Worm (Caenorhabditis elegans) whole organism, L2 larva: ENCODE data around the gene C05D11.13.

Source experiments
- C34F6.9 ChIP-seq: fragments of 150-350 bp; optimal IDR thresholded peaks from 2 replicates; lab custom pipeline; 2014; ENCODE audit warnings: missing biosample characterization, missing genetic modification characterization
- F13H6.1 ChIP-seq: sonication (generic microtip); optimal IDR thresholded peaks from 2 replicates; lab custom pipeline; 2016; ENCODE audit warnings: missing genetic modification characterization, missing compliant biosample characterization
- R02D3.7 ChIP-seq: fragments of 150-350 bp; optimal IDR thresholded peaks from 2 replicates; lab custom pipeline; 2014; ENCODE audit warnings: missing biosample characterization, missing genetic modification characterization
- Y55F3AM.14 ChIP-seq: fragments of 200-800 bp; sonication (Bioruptor generic); optimal IDR thresholded peaks from 2 replicates; lab custom pipeline; 2018; ENCODE audit warnings: mild to moderate bottlenecking, missing genetic modification characterization, missing compliant biosample characterization
- ZK546.5 ChIP-seq: sonication (generic microtip); optimal IDR thresholded peaks from 2 replicates; lab custom pipeline; 2017; ENCODE audit warnings: missing biosample characterization, missing genetic modification characterization
- alr-1 ChIP-seq: fragments of 150-350 bp; optimal IDR thresholded peaks from 2 replicates; lab custom pipeline; 2014; ENCODE audit warnings: missing biosample characterization, missing genetic modification characterization
- ama-1 ChIP-seq: fragments of 150-350 bp; optimal IDR thresholded peaks from 2 replicates; lab custom pipeline; 2018; ENCODE audit warnings: inconsistent platforms
- blmp-1 ChIP-seq: sonication (generic microtip); optimal IDR thresholded peaks from 2 replicates; lab custom pipeline; 2017; ENCODE audit warnings: missing genetic modification characterization, mild to moderate bottlenecking, missing compliant biosample characterization, antibody characterized with exemption, moderate library complexity; ENCODE audit not compliant: insufficient read depth
- ceh-16 ChIP-seq: fragments of 150-350 bp; optimal IDR thresholded peaks from 2 replicates; lab custom pipeline; 2014; ENCODE audit warnings: missing biosample characterization, missing genetic modification characterization
- ceh-82 ChIP-seq: fragments of 150-350 bp; optimal IDR thresholded peaks from 2 replicates; lab custom pipeline; 2014; ENCODE audit warnings: missing biosample characterization, missing genetic modification characterization
- crh-2 ChIP-seq: sonication (generic microtip); optimal IDR thresholded peaks from 2 replicates; lab custom pipeline; 2017; ENCODE audit warnings: missing biosample characterization, missing genetic modification characterization
- dmd-4 ChIP-seq: sonication (generic microtip); optimal IDR thresholded peaks from 2 replicates; lab custom pipeline; 2017; ENCODE audit warnings: missing biosample characterization, missing genetic modification characterization
- egl-27 ChIP-seq: sonication (generic microtip); optimal IDR thresholded peaks from 3 replicates; lab custom pipeline; 2017; ENCODE audit warnings: missing biosample characterization, missing genetic modification reagents, missing genetic modification characterization
- elt-1 ChIP-seq: fragments of 150-350 bp; optimal IDR thresholded peaks from 2 replicates; lab custom pipeline; 2014; ENCODE audit warnings: missing biosample characterization, missing genetic modification characterization
- elt-3 ChIP-seq: sonication (generic microtip); optimal IDR thresholded peaks from 2 replicates; lab custom pipeline; 2017; ENCODE audit warnings: missing biosample characterization, missing genetic modification characterization
- fos-1 ChIP-seq: fragments of 150-350 bp; optimal IDR thresholded peaks from 2 replicates; lab custom pipeline; 2014; ENCODE audit warnings: missing biosample characterization, missing genetic modification characterization
- gmeb-1 ChIP-seq: fragments of 150-350 bp; optimal IDR thresholded peaks from 2 replicates; lab custom pipeline; 2014; ENCODE audit warnings: missing biosample characterization, missing genetic modification characterization
- lin-11 ChIP-seq: fragments of 150-350 bp; sonication (generic microtip); optimal IDR thresholded peaks from 2 replicates; lab custom pipeline; 2014; ENCODE audit warnings: missing biosample characterization, missing genetic modification characterization, inconsistent platforms, mixed read lengths
- lin-13 ChIP-seq: fragments of 150-350 bp; optimal IDR thresholded peaks from 2 replicates; lab custom pipeline; 2014; ENCODE audit warnings: missing biosample characterization, missing genetic modification reagents, missing genetic modification characterization
- lin-39 ChIP-seq: fragments of 150-350 bp; optimal IDR thresholded peaks from 2 replicates; lab custom pipeline; 2014; ENCODE audit warnings: missing biosample characterization, missing genetic modification reagents, missing genetic modification characterization
- lsy-2 ChIP-seq, 2 experiments: fragments of 150-350 bp in 1 of 2; sonication (generic microtip) in 1 of 2; optimal IDR thresholded peaks; 2 replicates each; lab custom pipeline; 2014 to 2017; ENCODE audit warnings: missing biosample characterization in 2 of 2, missing genetic modification characterization in 2 of 2
- mdl-1 ChIP-seq, 2 experiments: fragments of 150-350 bp in 1 of 2; sonication (generic microtip) in 1 of 2; optimal IDR thresholded peaks; 2 replicates each; lab custom pipeline; 2017; ENCODE audit warnings: missing biosample characterization in 2 of 2, missing genetic modification characterization in 2 of 2
- nhr-10 ChIP-seq: sonication (generic microtip); optimal IDR thresholded peaks from 2 replicates; lab custom pipeline; 2017; ENCODE audit warnings: missing biosample characterization, missing genetic modification characterization
- nhr-11 ChIP-seq: fragments of 150-350 bp; optimal IDR thresholded peaks from 2 replicates; lab custom pipeline; 2014; ENCODE audit warnings: missing biosample characterization, missing genetic modification characterization
- nhr-12 ChIP-seq: fragments of 150-350 bp; optimal IDR thresholded peaks from 2 replicates; lab custom pipeline; 2014; ENCODE audit warnings: missing biosample characterization, missing genetic modification characterization
- nhr-129 ChIP-seq: fragments of 150-350 bp; optimal IDR thresholded peaks from 2 replicates; lab custom pipeline; 2014; ENCODE audit warnings: missing biosample characterization, missing genetic modification characterization
- nhr-21 ChIP-seq: fragments of 150-350 bp; optimal IDR thresholded peaks from 2 replicates; lab custom pipeline; 2014; ENCODE audit warnings: missing biosample characterization, missing genetic modification characterization
- nhr-23 ChIP-seq: fragments of 150-350 bp; optimal IDR thresholded peaks from 2 replicates; lab custom pipeline; 2014; ENCODE audit warnings: missing biosample characterization, missing genetic modification reagents, missing genetic modification characterization
- nhr-237 ChIP-seq: fragments of 150-350 bp; optimal IDR thresholded peaks from 2 replicates; lab custom pipeline; 2014; ENCODE audit warnings: missing biosample characterization, missing genetic modification characterization
- nhr-25 ChIP-seq: fragments of 150-350 bp; sonication (generic microtip); optimal IDR thresholded peaks from 3 replicates; lab custom pipeline; 2014; ENCODE audit warnings: missing biosample characterization, missing genetic modification characterization
- nhr-6 ChIP-seq: fragments of 150-350 bp; optimal IDR thresholded peaks from 2 replicates; lab custom pipeline; 2014; ENCODE audit warnings: missing biosample characterization, missing genetic modification characterization
- nhr-77 ChIP-seq: fragments of 150-350 bp; optimal IDR thresholded peaks from 2 replicates; lab custom pipeline; 2014; ENCODE audit warnings: missing biosample characterization, missing genetic modification characterization
- peb-1 ChIP-seq: fragments of 150-350 bp; optimal IDR thresholded peaks from 2 replicates; lab custom pipeline; 2014; ENCODE audit warnings: missing biosample characterization, missing genetic modification characterization
- skn-1 ChIP-seq: sonication (generic microtip); optimal IDR thresholded peaks from 2 replicates; lab custom pipeline; 2017; ENCODE audit warnings: missing biosample characterization, missing genetic modification characterization
- sma-3 ChIP-seq: sonication (generic microtip); optimal IDR thresholded peaks from 2 replicates; lab custom pipeline; 2016; ENCODE audit warnings: missing genetic modification reagents, missing genetic modification characterization, missing compliant biosample characterization
- sma-9 ChIP-seq, 2 experiments: fragments of 150-350 bp in 1 of 2; sonication (generic microtip) in 1 of 2; optimal IDR thresholded peaks; 2 replicates each; lab custom pipeline; 2014 to 2016; ENCODE audit warnings: missing genetic modification characterization in 2 of 2, mild to moderate bottlenecking in 1 of 2, missing biosample characterization in 1 of 2, missing compliant biosample characterization in 1 of 2, missing genetic modification reagents in 1 of 2, moderate library complexity in 1 of 2
- snpc-4 ChIP-seq: fragments of 150-350 bp; optimal IDR thresholded peaks from 2 replicates; lab custom pipeline; 2014; ENCODE audit warnings: missing biosample characterization, missing genetic modification characterization
- unc-55 ChIP-seq: fragments of 150-350 bp; sonication (generic microtip); optimal IDR thresholded peaks from 3 replicates; lab custom pipeline; 2014; ENCODE audit warnings: missing biosample characterization, missing genetic modification reagents, missing genetic modification characterization
- ztf-1 ChIP-seq: fragments of 200-800 bp; sonication (Bioruptor generic); conservative IDR thresholded peaks from 2 replicates; pipeline ENCODE4 v1.3.6; 2022; ENCODE audit warnings: missing genetic modification characterization, missing compliant biosample characterization
- ztf-11 ChIP-seq: sonication (generic microtip); optimal IDR thresholded peaks from 2 replicates; lab custom pipeline; 2017; ENCODE audit warnings: missing biosample characterization, missing genetic modification characterization
- ztf-4 ChIP-seq: fragments of 150-350 bp; optimal IDR thresholded peaks from 2 replicates; lab custom pipeline; 2014; ENCODE audit warnings: missing biosample characterization, missing genetic modification characterization

C05D11.13 gene

ce11 chrIII:6402810-6403209 lies 41.6 kb downstream of the C05D11.13 start:
- TF ChIP-seq nhr-237 (tag; lab: Kevin White, UChicago): no peak
- no peak for TF ChIP-seq alr-1
- TF ChIP-seq ama-1 (lab: Kevin White, UChicago): no peak
- no peak for TF ChIP-seq nhr-10 (tag; lab: Kevin White, UChicago)
- TF ChIP-seq elt-3: no peak
- TF ChIP-seq F13H6.1: no peak
- no peak for TF ChIP-seq unc-55 (GFP tag; lab: Kevin White, UChicago)
- TF ChIP-seq nhr-23 (tag; lab: Kevin White, UChicago): no peak
- TF ChIP-seq nhr-77 (tag; lab: Kevin White, UChicago): no peak
- TF ChIP-seq nhr-25 (tag; lab: Kevin White, UChicago): no peak
- TF ChIP-seq peb-1 (tag; lab: Kevin White, UChicago): no peak
- no peak for TF ChIP-seq lin-39 (tag; lab: Kevin White, UChicago)
- TF ChIP-seq fos-1 (tag; lab: Kevin White, UChicago): no peak
- TF ChIP-seq lin-11 (tag; lab: Kevin White, UChicago): no peak
- no peak for TF ChIP-seq sma-9 (GFP tag; optimal IDR thresholded peaks at IDR 0.05; lab: Kevin White, UChicago)
- no peak for TF ChIP-seq sma-9 (tag; optimal IDR thresholded peaks at IDR 0.05; lab: Kevin White, UChicago)

DNA sequence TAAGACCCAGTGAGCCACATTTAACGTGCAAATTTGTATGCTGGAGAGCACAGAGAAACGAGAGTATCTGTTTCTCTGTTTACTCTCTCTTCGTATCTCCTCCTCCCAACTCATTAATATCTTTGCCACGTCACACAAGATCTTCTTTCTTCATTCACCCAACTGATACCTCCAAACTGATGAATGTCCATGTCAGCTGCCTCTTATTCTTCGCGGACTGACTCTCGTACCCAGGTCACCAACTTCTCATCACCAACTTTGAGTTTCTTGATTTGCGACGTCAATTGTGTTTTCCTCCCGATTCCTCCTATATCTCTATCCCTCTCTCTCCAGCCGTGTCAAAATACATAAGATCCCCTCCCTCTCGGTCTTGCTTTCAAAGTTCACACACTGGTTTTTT lies 42.0 kb downstream of the C05D11.13 start:
- TF ChIP-seq sma-9 (GFP tag; optimal IDR thresholded peaks at IDR 0.05; lab: Kevin White, UChicago): peak; percentile 68
- no peak for TF ChIP-seq sma-9 (tag; optimal IDR thresholded peaks at IDR 0.05; lab: Kevin White, UChicago)
- TF ChIP-seq C34F6.9 (tag; lab: Kevin White, UChicago): peak; percentile 3
- peak; percentile 97 for TF ChIP-seq crh-2 (tag; lab: Kevin White, UChicago)
- TF ChIP-seq lin-13: peak; percentile 43
- TF ChIP-seq nhr-6 (tag; lab: Kevin White, UChicago): peak; percentile 15
- no peak for TF ChIP-seq ceh-16 (tag; lab: Kevin White, UChicago)
- peak; percentile 37 for TF ChIP-seq ztf-4 (tag; lab: Kevin White, UChicago)
- TF ChIP-seq ztf-1 (GFP tag; lab: Robert Waterston, UW): no peak
- peak; percentile 72 for TF ChIP-seq nhr-129 (tag; lab: Kevin White, UChicago)
- TF ChIP-seq ZK546.5: no peak
- TF ChIP-seq dmd-4 (tag; lab: Kevin White, UChicago): no peak
- peak in 1 of 2 experiments; percentile 28 for TF ChIP-seq lsy-2 (tag; optimal IDR thresholded peaks at IDR 0.05; lab: Kevin White, UChicago)
- peak; percentile 78 for TF ChIP-seq F13H6.1
- no peak for TF ChIP-seq R02D3.7 (tag; lab: Kevin White, UChicago)

DNA sequence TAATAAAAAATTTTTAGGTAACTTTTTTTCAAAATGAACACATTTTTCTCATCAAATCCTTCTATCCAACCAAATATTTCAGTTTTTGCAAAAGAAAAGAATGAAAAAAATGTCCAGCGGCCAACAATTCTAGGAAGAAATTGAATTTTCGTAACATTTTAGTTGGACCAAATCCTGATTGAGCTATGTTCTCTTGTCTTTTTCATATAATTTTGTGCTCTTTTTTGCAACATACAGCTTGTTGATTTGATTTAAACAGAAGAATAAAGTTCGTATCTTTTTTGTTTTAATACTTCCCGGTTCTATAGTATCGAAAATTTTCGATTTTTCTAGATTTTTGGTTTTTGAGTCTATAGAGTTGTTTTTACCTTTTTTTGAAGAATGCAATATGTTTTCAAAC lies 45.0 kb downstream of the C05D11.13 start:
- TF ChIP-seq nhr-6 (tag; lab: Kevin White, UChicago) (no peak), ceh-16 (tag; lab: Kevin White, UChicago) (no peak), skn-1 (no peak), ZK546.5 (no peak), gmeb-1 (tag; lab: Kevin White, UChicago) (no peak), ztf-11 (tag; lab: Kevin White, UChicago) (no peak), sma-3 (GFP tag; lab: Kevin White, UChicago) (no peak), egl-27 (no peak), lsy-2 (tag; optimal IDR thresholded peaks at IDR 0.05; lab: Kevin White, UChicago) (no peak), nhr-10 (tag; lab: Kevin White, UChicago) (no peak)

- TF ChIP-seq nhr-129 (tag; lab: Kevin White, UChicago) (peak; percentile 47), sma-9 (GFP tag; optimal IDR thresholded peaks at IDR 0.05; lab: Kevin White, UChicago) (peak; percentile 53), sma-9 (tag; optimal IDR thresholded peaks at IDR 0.05; lab: Kevin White, UChicago) (no peak), lsy-2 (tag; optimal IDR thresholded peaks at IDR 0.05; lab: Kevin White, UChicago) (peak in 1 of 2 experiments; percentile 45), ztf-1 (GFP tag; lab: Robert Waterston, UW) (no peak), ceh-82 (tag; lab: Kevin White, UChicago) (no peak), F13H6.1 (peak; percentile 15), ztf-4 (tag; lab: Kevin White, UChicago) (no peak)
These were observed 46.3 kb downstream of the C05D11.13 start for ce11 chrIII:6398124-6398523.

- TF ChIP-seq snpc-4 (no peak), mdl-1 (tag; optimal IDR thresholded peaks at IDR 0.05; lab: Kevin White, UChicago) (peak in 1 of 2 experiments; percentile 18), nhr-12 (no peak), blmp-1 (peak; percentile 34), nhr-25 (tag; lab: Kevin White, UChicago) (peak; percentile 73), ceh-16 (tag; lab: Kevin White, UChicago) (no peak), sma-3 (GFP tag; lab: Kevin White, UChicago) (peak; percentile 38), nhr-11 (tag; lab: Kevin White, UChicago) (no peak), ztf-4 (tag; lab: Kevin White, UChicago) (no peak), ama-1 (lab: Kevin White, UChicago) (no peak), gmeb-1 (tag; lab: Kevin White, UChicago) (peak; percentile 14), fos-1 (tag; lab: Kevin White, UChicago) (peak; percentile 59), lsy-2 (tag; optimal IDR thresholded peaks at IDR 0.05; lab: Kevin White, UChicago) (peak in 1 of 2 experiments; percentile 23), crh-2 (tag; lab: Kevin White, UChicago) (peak; percentile 12), nhr-21 (tag; lab: Kevin White, UChicago) (peak; percentile 68), nhr-129 (tag; lab: Kevin White, UChicago) (no peak), sma-9 (GFP tag; optimal IDR thresholded peaks at IDR 0.05; lab: Kevin White, UChicago) (peak; percentile 95), sma-9 (tag; optimal IDR thresholded peaks at IDR 0.05; lab: Kevin White, UChicago) (no peak), elt-1 (no peak), nhr-10 (tag; lab: Kevin White, UChicago) (no peak), Y55F3AM.14 (GFP tag; lab: Kevin White, UChicago) (no peak), lin-39 (tag; lab: Kevin White, UChicago) (no peak), egl-27 (peak; percentile 31), C34F6.9 (tag; lab: Kevin White, UChicago) (no peak)
These were observed 48.0 kb downstream of the C05D11.13 start for ce11 chrIII:6396381-6396780.
